Fruit fly (Drosophila melanogaster) whole organism: Measurements from ENCODE around the gene Lipt2.

ENCODE experiments used
- CG8478 ChIP-seq: fragments of >200 bp; optimal IDR thresholded peaks from 2 replicates; lab custom pipeline; 2018; ENCODE audit warnings: inconsistent platforms
- EcR ChIP-seq, 2 experiments: fragments of >200 bp; optimal IDR thresholded peaks; 2 replicates each; lab custom pipeline; 2017; ENCODE audit warnings: missing biosample characterization in 2 of 2, missing genetic modification characterization in 2 of 2, missing genetic modification reagents in 2 of 2
- pan ChIP-seq: fragments of >200 bp; optimal IDR thresholded peaks from 2 replicates; lab custom pipeline; 2017
- psq ChIP-seq: fragments of >200 bp; optimal IDR thresholded peaks from 2 replicates; lab custom pipeline; 2017
- usp ChIP-seq: fragments of >200 bp; optimal IDR thresholded peaks from 2 replicates; lab custom pipeline; 2017; ENCODE audit warnings: missing biosample characterization, missing genetic modification characterization, mixed read lengths

dm6 chr3R:4453213-4453956 lies 16.3 kb upstream of the Lipt2 start:
- TF ChIP-seq usp (GFP tag; lab: Kevin White, UChicago) (no peak), CG8478 (lab: Kevin White, UChicago) (no peak), pan (lab: Kevin White, UChicago) (no peak), EcR (GFP tag; optimal IDR thresholded peaks at IDR 0.05; lab: Kevin White, UChicago) (no peak), psq (no peak)
